Worm (Caenorhabditis elegans) whole organism, late embryonic: ENCODE data around the gene ceh-91.

Source experiments
- F13H6.1 ChIP-seq: sonication (generic microtip); optimal IDR thresholded peaks from 2 replicates; lab custom pipeline; 2016; ENCODE audit warnings: missing genetic modification characterization, missing compliant biosample characterization
- K02D7.2 ChIP-seq: sonication (generic microtip); optimal IDR thresholded peaks from 2 replicates; lab custom pipeline; 2017; ENCODE audit warnings: mild to moderate bottlenecking, missing genetic modification characterization, missing compliant biosample characterization
- K09A11.1 ChIP-seq: sonication (generic microtip); optimal IDR thresholded peaks from 2 replicates; lab custom pipeline; 2017; ENCODE audit warnings: antibody characterized with exemption, mild to moderate bottlenecking, missing genetic modification characterization, missing compliant biosample characterization; ENCODE audit not compliant: insufficient read depth
- T23F11.4 ChIP-seq: fragments of 200-800 bp; sonication (Bioruptor generic); optimal IDR thresholded peaks from 2 replicates; lab custom pipeline; 2018; ENCODE audit warnings: mild to moderate bottlenecking, missing genetic modification characterization, missing compliant biosample characterization
- ahr-1 ChIP-seq: sonication (generic microtip); optimal IDR thresholded peaks from 2 replicates; lab custom pipeline; 2016; ENCODE audit warnings: missing genetic modification characterization, missing compliant biosample characterization
- ama-1 ChIP-seq: fragments of 150-350 bp; optimal IDR thresholded peaks from 2 replicates; lab custom pipeline; 2014
- ceh-14 ChIP-seq: sonication (generic microtip); optimal IDR thresholded peaks from 2 replicates; lab custom pipeline; 2016; ENCODE audit warnings: missing genotype, missing genetic modification characterization, missing compliant biosample characterization
- ceh-19 ChIP-seq: fragments of 200-800 bp; sonication (Bioruptor generic); optimal IDR thresholded peaks from 2 replicates; lab custom pipeline; 2018; ENCODE audit warnings: mild to moderate bottlenecking, missing genetic modification characterization, missing compliant biosample characterization
- ceh-2 ChIP-seq: sonication (generic microtip); optimal IDR thresholded peaks from 2 replicates; lab custom pipeline; 2016; ENCODE audit warnings: missing genotype, missing genetic modification characterization, missing compliant biosample characterization
- ceh-22 ChIP-seq: sonication (generic microtip); optimal IDR thresholded peaks from 2 replicates; lab custom pipeline; 2017; ENCODE audit warnings: missing biosample characterization, missing genetic modification characterization
- ceh-34 ChIP-seq: sonication (generic microtip); optimal IDR thresholded peaks from 2 replicates; lab custom pipeline; 2016; ENCODE audit warnings: mild to moderate bottlenecking, missing genetic modification characterization, missing compliant biosample characterization
- ceh-45 ChIP-seq: fragments of 200-800 bp; sonication (Bioruptor generic); IDR thresholded peaks from 2 replicates; pipeline ENCODE4 v1.3.6; 2022; ENCODE audit warnings: missing genetic modification reagents, missing genetic modification characterization, missing compliant biosample characterization
- ceh-48 ChIP-seq: sonication (generic microtip); optimal IDR thresholded peaks from 2 replicates; lab custom pipeline; 2016; ENCODE audit warnings: missing genetic modification characterization, inconsistent platforms, missing compliant biosample characterization
- che-1 ChIP-seq: sonication (generic microtip); optimal IDR thresholded peaks from 2 replicates; lab custom pipeline; 2016; ENCODE audit warnings: mild to moderate bottlenecking, missing genetic modification characterization, missing compliant biosample characterization
- dmd-4 ChIP-seq: sonication (generic microtip); optimal IDR thresholded peaks from 2 replicates; lab custom pipeline; 2016; ENCODE audit warnings: borderline replicate concordance, missing genetic modification characterization, missing compliant biosample characterization
- ets-4 ChIP-seq: sonication (generic microtip); optimal IDR thresholded peaks from 2 replicates; lab custom pipeline; 2016; ENCODE audit warnings: missing genetic modification characterization, missing compliant biosample characterization
- eyg-1 ChIP-seq: sonication (generic microtip); optimal IDR thresholded peaks from 2 replicates; lab custom pipeline; 2016; ENCODE audit warnings: missing genotype, missing genetic modification characterization, missing compliant biosample characterization
- gmeb-2 ChIP-seq: sonication (generic microtip); optimal IDR thresholded peaks from 2 replicates; lab custom pipeline; 2016; ENCODE audit warnings: missing genetic modification characterization, inconsistent platforms, missing compliant biosample characterization
- hlh-15 ChIP-seq: sonication (generic microtip); optimal IDR thresholded peaks from 2 replicates; lab custom pipeline; 2016; ENCODE audit warnings: missing genetic modification characterization, missing compliant biosample characterization
- hlh-6 ChIP-seq: sonication (generic microtip); optimal IDR thresholded peaks from 2 replicates; lab custom pipeline; 2016; ENCODE audit warnings: missing genotype, missing genetic modification characterization, missing compliant biosample characterization
- hlh-8 ChIP-seq: sonication (generic microtip); optimal IDR thresholded peaks from 2 replicates; lab custom pipeline; 2016; ENCODE audit warnings: missing genotype, missing genetic modification characterization, missing compliant biosample characterization
- lim-6 ChIP-seq: sonication (generic microtip); optimal IDR thresholded peaks from 2 replicates; lab custom pipeline; 2016; ENCODE audit warnings: missing genetic modification characterization, missing compliant biosample characterization
- lin-11 ChIP-seq: fragments of 200-800 bp; sonication (Bioruptor generic); optimal IDR thresholded peaks from 2 replicates; lab custom pipeline; 2018; ENCODE audit warnings: mild to moderate bottlenecking, missing genetic modification characterization, missing compliant biosample characterization
- madf-2 ChIP-seq: sonication (generic microtip); optimal IDR thresholded peaks from 2 replicates; lab custom pipeline; 2017; ENCODE audit warnings: missing genetic modification characterization, missing compliant biosample characterization
- mec-3 ChIP-seq: sonication (generic microtip); optimal IDR thresholded peaks from 2 replicates; lab custom pipeline; 2016; ENCODE audit warnings: borderline replicate concordance, missing genetic modification characterization, missing compliant biosample characterization
- nfya-1 ChIP-seq: sonication (generic microtip); optimal IDR thresholded peaks from 2 replicates; lab custom pipeline; 2017; ENCODE audit warnings: missing genetic modification characterization, mild to moderate bottlenecking, missing compliant biosample characterization, antibody characterized with exemption, moderate library complexity
- nhr-11 ChIP-seq: fragments of 150-350 bp; optimal IDR thresholded peaks from 2 replicates; lab custom pipeline; 2014; ENCODE audit warnings: missing biosample characterization, missing genetic modification characterization
- odd-2 ChIP-seq: sonication (generic microtip); optimal IDR thresholded peaks from 2 replicates; lab custom pipeline; 2017; ENCODE audit warnings: antibody characterized with exemption, mild to moderate bottlenecking, missing genetic modification characterization, missing compliant biosample characterization
- pag-3 ChIP-seq: sonication (generic microtip); optimal IDR thresholded peaks from 2 replicates; lab custom pipeline; 2016; ENCODE audit warnings: missing compliant biosample characterization, missing genetic modification characterization, borderline replicate concordance
- pat-9 ChIP-seq: fragments of 200-800 bp; sonication (Bioruptor generic); optimal IDR thresholded peaks from 2 replicates; lab custom pipeline; 2018; ENCODE audit warnings: mild to moderate bottlenecking, missing genetic modification characterization, moderate library complexity, missing compliant biosample characterization
- pax-1 ChIP-seq: fragments of 150-350 bp; optimal IDR thresholded peaks from 2 replicates; lab custom pipeline; 2014; ENCODE audit warnings: missing biosample characterization, missing genetic modification characterization
- pha-4 ChIP-seq: fragments of 150-350 bp; optimal IDR thresholded peaks from 2 replicates; lab custom pipeline; 2018; ENCODE audit warnings: missing biosample characterization, missing genetic modification reagents, missing genetic modification characterization
- pqm-1 ChIP-seq: sonication (generic microtip); optimal IDR thresholded peaks from 2 replicates; lab custom pipeline; 2016; ENCODE audit warnings: missing genetic modification characterization, missing compliant biosample characterization
- ref-2 ChIP-seq: sonication (generic microtip); optimal IDR thresholded peaks from 2 replicates; lab custom pipeline; 2016; ENCODE audit warnings: missing genetic modification characterization, missing compliant biosample characterization
- sox-2 ChIP-seq: fragments of 200-800 bp; sonication (Bioruptor generic); IDR thresholded peaks from 2 replicates; pipeline ENCODE4 v1.3.6; 2022; ENCODE audit warnings: missing genetic modification reagents, missing genetic modification characterization, missing compliant biosample characterization
- syd-9 ChIP-seq: sonication (generic microtip); optimal IDR thresholded peaks from 2 replicates; lab custom pipeline; 2016; ENCODE audit warnings: mild to moderate bottlenecking, missing genetic modification characterization, moderate library complexity, missing compliant biosample characterization
- tbx-2 ChIP-seq: sonication (generic microtip); optimal IDR thresholded peaks from 2 replicates; lab custom pipeline; 2016; ENCODE audit warnings: missing genetic modification characterization, missing compliant biosample characterization
- tbx-7 ChIP-seq: sonication (generic microtip); optimal IDR thresholded peaks from 2 replicates; lab custom pipeline; 2016; ENCODE audit warnings: missing genotype, missing genetic modification characterization, missing compliant biosample characterization
- ttx-3 ChIP-seq: sonication (generic microtip); optimal IDR thresholded peaks from 2 replicates; lab custom pipeline; 2016; ENCODE audit warnings: missing genetic modification reagents, missing genetic modification characterization, missing compliant biosample characterization
- unc-3 ChIP-seq, 2 experiments: fragments of 200-800 bp in 1 of 2; sonication (Bioruptor generic) in 1 of 2; sonication (generic microtip) in 1 of 2; conservative IDR thresholded peaks in 1 of 2; optimal IDR thresholded peaks in 1 of 2; 2 replicates each; pipeline versions ENCODE4 v1.3.6 to Lab custom; 2016 to 2022; ENCODE audit warnings: missing compliant biosample characterization in 2 of 2, missing genetic modification characterization in 2 of 2, missing genetic modification reagents in 1 of 2
- unc-42 ChIP-seq: sonication (generic microtip); optimal IDR thresholded peaks from 2 replicates; lab custom pipeline; 2016; ENCODE audit warnings: missing genotype, missing genetic modification characterization, missing compliant biosample characterization
- unc-55 ChIP-seq: sonication (generic microtip); optimal IDR thresholded peaks from 2 replicates; lab custom pipeline; 2017; ENCODE audit warnings: missing biosample characterization, missing genetic modification reagents, missing genetic modification characterization
- unc-86 ChIP-seq: sonication (generic microtip); optimal IDR thresholded peaks from 2 replicates; lab custom pipeline; 2016; ENCODE audit warnings: missing genetic modification characterization, missing compliant biosample characterization

The ceh-91 gene

DNA sequence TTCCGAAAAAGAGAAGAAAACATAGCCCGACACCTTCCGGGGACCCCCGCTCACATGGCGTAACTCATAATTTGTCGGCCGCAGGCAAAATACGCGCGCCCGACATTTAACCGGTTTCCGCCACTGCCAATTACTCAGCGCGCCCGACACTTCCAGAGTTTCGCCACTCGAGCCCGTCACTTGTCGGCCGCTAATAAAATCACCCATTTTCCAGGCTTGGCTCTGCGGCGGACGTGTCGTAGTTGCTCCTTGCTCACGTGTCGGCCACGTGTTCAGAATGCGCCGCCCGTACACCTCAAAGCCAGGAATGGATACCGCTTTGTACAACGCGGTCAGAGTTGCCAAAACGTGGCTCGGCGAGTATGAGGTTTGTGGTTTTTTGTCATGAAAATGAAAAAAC lies 11.1 kb downstream of the ceh-91 start:
- TF ChIP-seq T23F11.4 (GFP tag; lab: Kevin White, UChicago) = no peak
- no peak for TF ChIP-seq pha-4 (tag; lab: Kevin White, UChicago)
- no peak for TF ChIP-seq dmd-4 (tag; lab: Kevin White, UChicago)
- TF ChIP-seq lim-6 = no peak
- TF ChIP-seq tbx-7 (tag; lab: Kevin White, UChicago) = no peak
- no peak for TF ChIP-seq K02D7.2
- TF ChIP-seq mec-3 (tag; lab: Kevin White, UChicago) = peak; percentile 30

DNA sequence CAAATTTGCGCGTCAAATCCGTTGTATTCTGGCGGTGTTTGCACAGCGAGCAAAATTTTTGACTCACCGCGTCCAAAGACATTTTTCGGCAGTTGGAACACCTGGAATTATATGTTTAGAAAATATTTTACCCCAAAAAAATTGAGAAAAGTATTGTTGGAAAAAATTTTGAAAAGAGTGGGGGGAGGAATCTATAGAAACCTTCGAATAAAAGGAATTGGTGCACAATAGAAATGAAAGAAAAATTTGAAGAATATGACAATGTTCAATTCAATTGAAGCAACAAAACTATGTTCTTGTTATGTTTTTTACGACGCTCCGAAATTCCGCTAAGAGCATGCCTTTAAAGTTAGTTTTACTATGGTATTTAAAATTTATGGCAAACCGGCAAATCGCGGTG lies 12.8 kb downstream of the ceh-91 start, which contains the start of gene Y66A7A.7:
TSS of gene Y66A7A.7 (minus strand) at position 101 of the 400 bp plus-strand sequence.
- TF ChIP-seq ceh-2 (tag; lab: Kevin White, UChicago) (no peak), ceh-14 (tag; lab: Kevin White, UChicago) (no peak), unc-86 (tag; lab: Kevin White, UChicago) (no peak), unc-55 (GFP tag; lab: Kevin White, UChicago) (no peak), ceh-34 (tag; lab: Kevin White, UChicago) (no peak), eyg-1 (no peak), lin-11 (no peak), ets-4 (no peak), pqm-1 (tag; lab: Kevin White, UChicago) (no peak), pha-4 (tag; lab: Kevin White, UChicago) (no peak), nfya-1 (no peak), ceh-45 (GFP tag; lab: Robert Waterston, UW) (no peak), ceh-22 (tag; lab: Kevin White, UChicago) (no peak), ttx-3 (tag; lab: Kevin White, UChicago) (no peak), K09A11.1 (tag; lab: Kevin White, UChicago) (no peak), T23F11.4 (GFP tag; lab: Kevin White, UChicago) (no peak), ahr-1 (tag; lab: Kevin White, UChicago) (no peak), ama-1 (lab: Kevin White, UChicago) (no peak), syd-9 (tag; lab: Kevin White, UChicago) (no peak), che-1 (no peak)

DNA sequence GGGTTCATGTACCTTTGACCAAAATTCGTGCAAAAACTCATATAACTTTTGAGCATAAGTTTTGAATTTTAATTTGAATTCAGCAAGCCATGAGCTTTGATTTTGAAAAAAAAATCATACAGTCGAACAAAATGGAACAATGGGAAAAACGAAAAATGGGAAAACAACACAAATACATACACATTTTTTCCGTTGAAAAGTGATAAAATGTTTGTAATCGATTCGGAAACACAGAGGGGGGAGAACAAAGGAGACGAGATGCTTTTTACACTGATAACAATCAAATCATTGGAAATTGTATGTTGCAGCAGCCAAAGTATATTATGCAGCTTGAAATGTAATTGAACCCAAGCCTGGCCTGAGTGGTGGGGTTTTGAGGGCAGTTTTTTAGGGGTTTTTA lies 14.6 kb downstream of the ceh-91 start:
- no peak for TF ChIP-seq gmeb-2 (tag; lab: Kevin White, UChicago)
- no peak for TF ChIP-seq ref-2 (tag; lab: Kevin White, UChicago)
- no peak for TF ChIP-seq sox-2
- no peak for TF ChIP-seq pag-3 (tag; lab: Kevin White, UChicago)
- TF ChIP-seq unc-42 = no peak
- TF ChIP-seq pqm-1 (tag; lab: Kevin White, UChicago) = no peak
- no peak for TF ChIP-seq T23F11.4 (GFP tag; lab: Kevin White, UChicago)
- no peak for TF ChIP-seq ceh-22 (tag; lab: Kevin White, UChicago)
- TF ChIP-seq hlh-8 (tag; lab: Kevin White, UChicago) = no peak
- no peak for TF ChIP-seq ceh-19
- TF ChIP-seq ceh-48 (tag; lab: Kevin White, UChicago) = no peak
- no peak for TF ChIP-seq unc-3 (GFP tag; conservative IDR thresholded peaks at IDR 0.05; lab: Robert Waterston, UW)
- TF ChIP-seq unc-3 (tag; optimal IDR thresholded peaks at IDR 0.05; lab: Kevin White, UChicago) = no peak
- no peak for TF ChIP-seq K02D7.2
- no peak for TF ChIP-seq ama-1 (lab: Kevin White, UChicago)
- TF ChIP-seq hlh-15 (tag; lab: Kevin White, UChicago) = no peak
- no peak for TF ChIP-seq pat-9

DNA sequence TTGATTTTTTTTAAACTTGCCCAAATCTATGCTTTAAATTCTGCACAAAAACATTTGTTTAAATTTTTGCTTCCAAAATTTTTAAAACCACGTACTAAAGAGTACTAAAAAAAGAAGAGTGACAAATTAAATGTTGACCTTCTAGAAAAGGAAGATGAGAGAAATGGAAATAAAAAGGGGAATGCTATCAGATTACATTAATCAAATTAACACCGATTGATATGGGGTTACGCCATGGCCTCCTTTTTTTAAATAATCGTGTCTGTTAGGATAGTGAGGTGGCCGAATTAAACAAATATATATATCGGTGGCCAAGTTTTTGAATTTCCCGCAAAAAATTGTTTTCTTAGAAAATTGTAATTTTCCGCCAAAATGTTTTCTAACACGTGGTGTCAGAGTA lies 15.8 kb downstream of the ceh-91 start:
- TF ChIP-seq madf-2 = no peak
- TF ChIP-seq ama-1 (lab: Kevin White, UChicago) = no peak
- no peak for TF ChIP-seq hlh-6
- no peak for TF ChIP-seq dmd-4 (tag; lab: Kevin White, UChicago)
- no peak for TF ChIP-seq ceh-22 (tag; lab: Kevin White, UChicago)
- TF ChIP-seq K02D7.2 = no peak
- no peak for TF ChIP-seq odd-2 (tag; lab: Kevin White, UChicago)
- no peak for TF ChIP-seq mec-3 (tag; lab: Kevin White, UChicago)
- no peak for TF ChIP-seq unc-86 (tag; lab: Kevin White, UChicago)
- no peak for TF ChIP-seq tbx-2 (tag; lab: Kevin White, UChicago)
- no peak for TF ChIP-seq ahr-1 (tag; lab: Kevin White, UChicago)
- no peak for TF ChIP-seq F13H6.1 (tag; lab: Kevin White, UChicago)
- no peak for TF ChIP-seq pax-1 (tag; lab: Kevin White, UChicago)
- no peak for TF ChIP-seq ceh-2 (tag; lab: Kevin White, UChicago)
- no peak for TF ChIP-seq unc-3 (GFP tag; conservative IDR thresholded peaks at IDR 0.05; lab: Robert Waterston, UW)
- TF ChIP-seq unc-3 (tag; optimal IDR thresholded peaks at IDR 0.05; lab: Kevin White, UChicago) = no peak
- no peak for TF ChIP-seq nhr-11 (tag; lab: Kevin White, UChicago)
- no peak for TF ChIP-seq lim-6
